Fruit fly (Drosophila melanogaster) whole organism, adult: ENCODE data around the gene ph-d.

Experiments used
- CG7045 ChIP-seq: fragments of 200-800 bp; sonication (Bioruptor generic); optimal IDR thresholded peaks from 2 replicates; lab custom pipeline; 2017; ENCODE audit warnings: missing biosample characterization, mild to moderate bottlenecking, missing genetic modification characterization
- Crg-1 ChIP-seq: fragments of 200-800 bp; sonication (Bioruptor generic); optimal IDR thresholded peaks from 2 replicates; lab custom pipeline; 2016; ENCODE audit warnings: missing biosample characterization, missing genetic modification characterization
- Hr96 ChIP-seq: fragments of 200-800 bp; sonication (Bioruptor generic); optimal IDR thresholded peaks from 2 replicates; lab custom pipeline; 2016; ENCODE audit warnings: missing biosample characterization, missing genetic modification characterization
- Mnt ChIP-seq: fragments of 200-800 bp; sonication (Bioruptor generic); optimal IDR thresholded peaks from 2 replicates; lab custom pipeline; 2016; ENCODE audit warnings: missing biosample characterization, mild to moderate bottlenecking, missing genetic modification characterization
- cic ChIP-seq: fragments of 200-800 bp; sonication (Bioruptor generic); optimal IDR thresholded peaks from 2 replicates; lab custom pipeline; 2017; ENCODE audit warnings: missing biosample characterization, mild to moderate bottlenecking, missing genetic modification characterization, moderate library complexity
- cnc ChIP-seq, 2 experiments: fragments of >200 bp; optimal IDR thresholded peaks; 2 replicates each; lab custom pipeline; 2017
- kay ChIP-seq: fragments of 200-800 bp; sonication (Bioruptor generic); peaks from one replicate; lab custom pipeline; 2016; ENCODE audit warnings: missing biosample characterization, missing genetic modification characterization, borderline replicate concordance
- ovo ChIP-seq: fragments of 200-800 bp; sonication (Bioruptor generic); optimal IDR thresholded peaks from 2 replicates; lab custom pipeline; 2016; ENCODE audit warnings: missing biosample characterization, missing genetic modification characterization
- tj ChIP-seq: fragments of 200-800 bp; sonication (Bioruptor generic); optimal IDR thresholded peaks from 3 replicates; lab custom pipeline; 2017; ENCODE audit warnings: missing biosample characterization, mild to moderate bottlenecking, missing genetic modification characterization, moderate library complexity
- toe ChIP-seq: fragments of 200-800 bp; sonication (Bioruptor generic); optimal IDR thresholded peaks from 2 replicates; lab custom pipeline; 2016; ENCODE audit warnings: missing biosample characterization, missing genetic modification characterization

- TF ChIP-seq kay (GFP tag; lab: Kevin White, UChicago) (no peak), Hr96 (GFP tag; lab: Kevin White, UChicago) (no peak), CG7045 (GFP tag; lab: Kevin White, UChicago) (no peak), tj (GFP tag; lab: Kevin White, UChicago) (peak; percentile 54), Crg-1 (GFP tag; lab: Kevin White, UChicago) (no peak), toe (GFP tag; lab: Kevin White, UChicago) (no peak), cic (GFP tag; lab: Kevin White, UChicago) (peak; percentile 69), Mnt (peak; percentile 90), cnc (optimal IDR thresholded peaks at IDR 0.05; lab: Kevin White, UChicago) (no peak), ovo (GFP tag; lab: Kevin White, UChicago) (peak; percentile 64)
Observed at dm6 chrX:2080367-2080927, 42.6 kb downstream of the ph-d start, which contains the start of the genes CG16903 and Unc-76.
